Fruit fly (Drosophila melanogaster) Kc167 (cell line): ENCODE data around the gene mTor.

Experiments
- h ChIP-seq: fragments of >200 bp; optimal IDR thresholded peaks from 3 replicates; lab custom pipeline; 2018; ENCODE audit warnings: missing external identifiers
- psq ChIP-seq: fragments of >200 bp; optimal IDR thresholded peaks from 2 replicates; lab custom pipeline; 2017; ENCODE audit warnings: missing external identifiers

DNA sequence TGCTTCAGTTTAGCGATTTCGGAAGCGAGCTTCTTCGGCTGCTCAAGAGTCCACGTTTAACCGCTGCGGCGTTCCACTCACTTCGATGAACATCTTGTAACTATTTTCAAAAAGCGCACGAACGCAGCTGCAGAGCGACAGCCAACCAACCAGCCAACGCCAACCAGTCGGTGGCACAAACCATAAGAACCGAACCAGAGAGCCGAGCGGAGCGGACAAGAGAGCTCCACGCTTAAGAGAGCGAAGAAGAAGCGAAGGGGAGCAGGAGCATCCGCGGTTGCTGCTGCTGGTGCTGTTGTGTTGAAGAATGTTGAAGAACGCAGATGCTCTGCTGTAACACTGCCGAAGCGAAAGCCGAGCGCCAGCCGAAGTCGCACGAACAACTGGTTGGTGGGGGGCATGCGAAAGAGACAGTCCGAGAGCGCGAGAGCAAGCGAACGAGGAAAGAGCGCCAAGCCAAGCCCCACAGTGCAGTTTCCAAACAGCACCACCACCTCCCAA, 55.8 kb downstream of the mTor start, which contains the start of gene CG9932:
- TF ChIP-seq psq (lab: Kevin White, UChicago), result no peak
- no peak for TF ChIP-seq h (lab: Kevin White, UChicago)
